Worm (Caenorhabditis elegans) whole organism, early embryonic: ENCODE results near the gene cup-5.

Experiments used
- F13C5.2 ChIP-seq: sonication (generic microtip); optimal IDR thresholded peaks from 2 replicates; lab custom pipeline; 2017; ENCODE audit warnings: mild to moderate bottlenecking, missing genetic modification characterization, inconsistent platforms, missing compliant biosample characterization
- aly-1 ChIP-seq: sonication (generic microtip); optimal IDR thresholded peaks from 2 replicates; lab custom pipeline; 2016; ENCODE audit warnings: missing genetic modification characterization, missing compliant biosample characterization
- ama-1 ChIP-seq: fragments of 150-350 bp; optimal IDR thresholded peaks from 2 replicates; lab custom pipeline; 2014
- ceh-13 ChIP-seq: fragments of 200-800 bp; sonication (Bioruptor generic); optimal IDR thresholded peaks from 2 replicates; lab custom pipeline; 2018; ENCODE audit warnings: mild to moderate bottlenecking, missing genetic modification characterization, missing compliant biosample characterization
- flt-1 ChIP-seq: fragments of 200-800 bp; sonication (Bioruptor generic); IDR thresholded peaks from 2 replicates; pipeline ENCODE4 v1.3.6; 2022; ENCODE audit warnings: missing genetic modification characterization, missing compliant biosample characterization
- hmbx-1 ChIP-seq: sonication (generic microtip); optimal IDR thresholded peaks from 2 replicates; lab custom pipeline; 2016; ENCODE audit warnings: mild to moderate bottlenecking, missing genetic modification characterization, missing compliant biosample characterization
- hmg-4 ChIP-seq: fragments of 200-800 bp; sonication (Bioruptor generic); optimal IDR thresholded peaks from 2 replicates; lab custom pipeline; 2018; ENCODE audit warnings: mild to moderate bottlenecking, missing genetic modification characterization, missing compliant biosample characterization
- hnd-1 ChIP-seq: sonication (generic microtip); optimal IDR thresholded peaks from 2 replicates; lab custom pipeline; 2016; ENCODE audit warnings: missing genetic modification characterization, missing compliant biosample characterization
- pes-1 ChIP-seq: fragments of 200-800 bp; sonication (Bioruptor generic); IDR thresholded peaks from 2 replicates; pipeline ENCODE4 v1.3.6; 2022; ENCODE audit warnings: missing genetic modification reagents, missing genetic modification characterization, missing compliant biosample characterization
- scrt-1 ChIP-seq: fragments of 200-800 bp; sonication (Bioruptor generic); IDR thresholded peaks from 2 replicates; pipeline ENCODE4 v1.3.6; 2022; ENCODE audit warnings: missing genetic modification characterization, missing compliant biosample characterization
- sea-1 ChIP-seq: fragments of 200-800 bp; sonication (Bioruptor generic); conservative IDR thresholded peaks from 2 replicates; pipeline ENCODE4 v1.3.6; 2022; ENCODE audit warnings: missing genetic modification characterization, missing compliant biosample characterization
- tbx-11 ChIP-seq: fragments of 200-800 bp; sonication (Bioruptor generic); IDR thresholded peaks from 2 replicates; pipeline ENCODE4 v1.3.6; 2022; ENCODE audit warnings: missing genetic modification characterization, missing compliant biosample characterization
- tra-4 ChIP-seq: sonication (generic microtip); optimal IDR thresholded peaks from 2 replicates; lab custom pipeline; 2017; ENCODE audit warnings: missing genetic modification characterization, missing compliant biosample characterization

DNA sequence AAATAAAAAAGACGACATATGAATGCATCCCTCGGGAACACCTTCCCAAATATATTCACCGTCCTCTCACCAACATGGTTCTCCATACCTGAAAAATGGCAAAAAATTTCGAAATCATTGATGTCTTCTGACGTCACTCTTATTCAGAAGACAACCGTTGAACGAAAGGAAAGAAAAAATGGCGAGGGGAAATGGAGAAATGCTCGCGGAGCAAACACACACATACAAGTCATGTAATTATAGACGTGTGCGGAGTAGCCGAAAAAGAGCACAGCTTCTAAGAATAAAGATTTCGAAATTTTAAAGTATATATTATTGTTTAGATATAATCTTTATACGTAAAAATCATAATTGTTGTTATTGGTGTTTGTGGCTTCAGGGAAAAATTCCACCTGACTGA is 4.7 kb upstream of the cup-5 start, which contains the start of gene mfsd-6:
- no peak for TF ChIP-seq hnd-1 (tag; lab: Kevin White, UChicago)
- no peak for TF ChIP-seq ama-1 (lab: Kevin White, UChicago)
- no peak for TF ChIP-seq pes-1
- no peak for TF ChIP-seq tbx-11
- TF ChIP-seq hmg-4, result no peak
- TF ChIP-seq ceh-13 (GFP tag; lab: Kevin White, UChicago), result no peak
- no peak for TF ChIP-seq scrt-1 (GFP tag; lab: Robert Waterston, UW)
- no peak for TF ChIP-seq F13C5.2 (tag; lab: Kevin White, UChicago)
- TF ChIP-seq hmbx-1, result no peak
- TF ChIP-seq tra-4, result no peak
- no peak for TF ChIP-seq sea-1 (GFP tag; lab: Robert Waterston, UW)
- TF ChIP-seq aly-1 (tag; lab: Kevin White, UChicago), result no peak
- no peak for TF ChIP-seq flt-1 (GFP tag; lab: Robert Waterston, UW)
